Worm (Caenorhabditis elegans) whole organism, young adult: ENCODE results near the gene F48F7.3.
A peak's percentile ranks its signal among the peaks of the same experiment; 100 is the strongest.

Experiments used
- B0035.1 ChIP-seq: sonication (generic microtip); optimal IDR thresholded peaks from 2 replicates; lab custom pipeline; 2016; ENCODE audit warnings: missing genetic modification characterization, mild to moderate bottlenecking, missing compliant biosample characterization, missing genotype, missing genetic modification reagents
- B0336.3 ChIP-seq: fragments of 200-800 bp; sonication (Bioruptor generic); IDR thresholded peaks from 2 replicates; pipeline ENCODE4 v1.3.6; 2022; ENCODE audit warnings: missing genetic modification characterization, missing compliant biosample characterization
- C17E4.6 ChIP-seq: fragments of 200-800 bp; sonication (Bioruptor generic); IDR thresholded peaks from 2 replicates; pipeline ENCODE4 v1.3.6; 2022; ENCODE audit warnings: missing genetic modification reagents, missing genetic modification characterization, missing compliant biosample characterization
- D2030.7 ChIP-seq: fragments of 200-800 bp; sonication (Bioruptor generic); IDR thresholded peaks from 2 replicates; pipeline ENCODE4 v1.3.6; 2022; ENCODE audit warnings: missing genetic modification reagents, missing genetic modification characterization, missing compliant biosample characterization
- F33H1.4 ChIP-seq: fragments of 200-800 bp; sonication (Bioruptor generic); IDR thresholded peaks from 2 replicates; pipeline ENCODE4 v1.3.6; 2022; ENCODE audit warnings: missing genetic modification reagents, missing genetic modification characterization, missing compliant biosample characterization
- F39B2.1 ChIP-seq: fragments of 200-800 bp; sonication (Bioruptor generic); IDR thresholded peaks from 2 replicates; pipeline ENCODE4 v1.3.6; 2022; ENCODE audit warnings: missing genetic modification reagents, missing genetic modification characterization, missing compliant biosample characterization
- K12H6.12 ChIP-seq: fragments of 200-800 bp; sonication (Bioruptor generic); optimal IDR thresholded peaks from 2 replicates; lab custom pipeline; 2018; ENCODE audit warnings: mild to moderate bottlenecking, missing genetic modification characterization, missing compliant biosample characterization
- T26A5.8 ChIP-seq: sonication (generic microtip); optimal IDR thresholded peaks from 2 replicates; lab custom pipeline; 2016; ENCODE audit warnings: missing genetic modification characterization, missing compliant biosample characterization
- Y67H2A.10 ChIP-seq: fragments of 200-800 bp; sonication (Bioruptor generic); conservative IDR thresholded peaks from 2 replicates; pipeline ENCODE4 v1.3.6; 2022; ENCODE audit warnings: missing genetic modification reagents, missing genetic modification characterization, missing compliant biosample characterization
- aptf-2 ChIP-seq: fragments of 200-800 bp; sonication (Bioruptor generic); conservative IDR thresholded peaks from 2 replicates; pipeline ENCODE4 v1.3.6; 2022; ENCODE audit warnings: missing genetic modification reagents, missing genetic modification characterization, missing compliant biosample characterization
- atf-7 ChIP-seq: sonication (generic microtip); optimal IDR thresholded peaks from 2 replicates; lab custom pipeline; 2017; ENCODE audit warnings: mild to moderate bottlenecking, missing genetic modification characterization, missing compliant biosample characterization
- attf-5 ChIP-seq: fragments of 200-800 bp; sonication (Bioruptor generic); optimal IDR thresholded peaks from 2 replicates; lab custom pipeline; 2018; ENCODE audit warnings: mild to moderate bottlenecking, missing genetic modification characterization, missing compliant biosample characterization
- cebp-1 ChIP-seq, 2 experiments: fragments of 200-800 bp in 1 of 2; sonication (Bioruptor generic) in 1 of 2; sonication (generic microtip) in 1 of 2; IDR thresholded peaks in 1 of 2; optimal IDR thresholded peaks in 1 of 2; 2 replicates each; pipeline versions ENCODE4 v1.3.6 to Lab custom; 2017 to 2022; ENCODE audit warnings: missing compliant biosample characterization in 2 of 2, missing genetic modification characterization in 2 of 2, mild to moderate bottlenecking in 1 of 2, missing genetic modification reagents in 1 of 2, moderate library complexity in 1 of 2
- ceh-40 ChIP-seq: fragments of 200-800 bp; sonication (Bioruptor generic); IDR thresholded peaks from 2 replicates; pipeline ENCODE4 v1.3.6; 2022; ENCODE audit warnings: missing genetic modification characterization, missing compliant biosample characterization
- dpff-1 ChIP-seq: sonication (generic microtip); optimal IDR thresholded peaks from 2 replicates; lab custom pipeline; 2017; ENCODE audit warnings: mild to moderate bottlenecking, missing genetic modification characterization, missing compliant biosample characterization
- efl-1 ChIP-seq: fragments of 150-350 bp; optimal IDR thresholded peaks from 2 replicates; lab custom pipeline; 2014; ENCODE audit warnings: missing biosample characterization, missing genetic modification reagents, missing genetic modification characterization
- egrh-3 ChIP-seq: fragments of 200-800 bp; sonication (Bioruptor generic); IDR thresholded peaks from 2 replicates; pipeline ENCODE4 v1.3.6; 2022; ENCODE audit warnings: missing genetic modification reagents, missing genetic modification characterization, missing compliant biosample characterization
- fkh-3 ChIP-seq: sonication (generic microtip); optimal IDR thresholded peaks from 2 replicates; lab custom pipeline; 2016; ENCODE audit warnings: mild to moderate bottlenecking, missing genetic modification characterization, missing compliant biosample characterization
- hmg-1.2 ChIP-seq: fragments of 200-800 bp; sonication (Bioruptor generic); IDR thresholded peaks from 2 replicates; pipeline ENCODE4 v1.3.6; 2022; ENCODE audit warnings: missing genetic modification reagents, missing genetic modification characterization, missing compliant biosample characterization
- lin-40 ChIP-seq: sonication (generic microtip); optimal IDR thresholded peaks from 2 replicates; lab custom pipeline; 2016; ENCODE audit warnings: missing genetic modification characterization, mild to moderate bottlenecking, missing compliant biosample characterization, missing genotype, missing genetic modification reagents
- lin-54 ChIP-seq: fragments of 200-800 bp; sonication (Bioruptor generic); optimal IDR thresholded peaks from 2 replicates; lab custom pipeline; 2018; ENCODE audit warnings: mild to moderate bottlenecking, missing genetic modification characterization, missing compliant biosample characterization
- lir-1 ChIP-seq: fragments of 200-800 bp; sonication (Bioruptor generic); conservative IDR thresholded peaks from 2 replicates; pipeline ENCODE4 v1.3.6; 2022; ENCODE audit warnings: missing genetic modification reagents, missing genetic modification characterization, missing compliant biosample characterization
- madf-6 ChIP-seq: fragments of 200-800 bp; sonication (Bioruptor generic); IDR thresholded peaks from 2 replicates; pipeline ENCODE4 v1.3.6; 2022; ENCODE audit warnings: missing genetic modification reagents, missing genetic modification characterization, missing compliant biosample characterization
- madf-8 ChIP-seq: fragments of 200-800 bp; sonication (Bioruptor generic); conservative IDR thresholded peaks from 2 replicates; pipeline ENCODE4 v1.3.6; 2022; ENCODE audit warnings: missing genetic modification reagents, missing genetic modification characterization, missing compliant biosample characterization
- mcd-1 ChIP-seq: fragments of 200-800 bp; sonication (Bioruptor generic); IDR thresholded peaks from 2 replicates; pipeline ENCODE4 v1.3.6; 2022; ENCODE audit warnings: missing genetic modification reagents, missing genetic modification characterization, missing compliant biosample characterization
- mel-28 ChIP-seq: sonication (generic microtip); optimal IDR thresholded peaks from 2 replicates; lab custom pipeline; 2016; ENCODE audit warnings: borderline replicate concordance, mild to moderate bottlenecking, missing genetic modification characterization, missing compliant biosample characterization
- nfyb-1 ChIP-seq: fragments of 200-800 bp; sonication (Bioruptor generic); IDR thresholded peaks from 2 replicates; pipeline ENCODE4 v1.3.6; 2022; ENCODE audit warnings: missing genetic modification reagents, missing genetic modification characterization, missing compliant biosample characterization
- nhr-120 ChIP-seq: fragments of 200-800 bp; sonication (Bioruptor generic); IDR thresholded peaks from 2 replicates; pipeline ENCODE4 v1.3.6; 2022; ENCODE audit warnings: missing genetic modification characterization, missing compliant biosample characterization
- nhr-80 ChIP-seq: sonication (generic microtip); optimal IDR thresholded peaks from 2 replicates; lab custom pipeline; 2016; ENCODE audit warnings: missing genetic modification characterization, missing compliant biosample characterization
- pbrm-1 ChIP-seq: fragments of 200-800 bp; sonication (Bioruptor generic); IDR thresholded peaks from 2 replicates; pipeline ENCODE4 v1.3.6; 2022; ENCODE audit warnings: missing genetic modification reagents, missing genetic modification characterization, missing compliant biosample characterization
- rec-8 ChIP-seq, 2 experiments: sonication (generic microtip); optimal IDR thresholded peaks; 2 replicates each; lab custom pipeline; 2016; ENCODE audit warnings: mild to moderate bottlenecking in 2 of 2, missing genetic modification characterization in 2 of 2, missing genetic modification reagents in 2 of 2, missing genotype in 2 of 2, missing biosample characterization in 1 of 2, missing compliant biosample characterization in 1 of 2, moderate library complexity in 1 of 2
- repo-1 ChIP-seq: sonication (generic microtip); optimal IDR thresholded peaks from 2 replicates; lab custom pipeline; 2017; ENCODE audit warnings: mild to moderate bottlenecking, missing genetic modification characterization, missing compliant biosample characterization
- sdz-38 ChIP-seq: sonication (generic microtip); optimal IDR thresholded peaks from 2 replicates; lab custom pipeline; 2016; ENCODE audit warnings: missing genotype, missing genetic modification characterization, missing compliant biosample characterization
- snpc-1.1 ChIP-seq: sonication (generic microtip); optimal IDR thresholded peaks from 2 replicates; lab custom pipeline; 2017; ENCODE audit warnings: missing genetic modification characterization, mild to moderate bottlenecking, missing compliant biosample characterization, antibody characterized with exemption, moderate library complexity, missing genotype, missing genetic modification reagents; ENCODE audit not compliant: insufficient read depth
- snpc-1.3 ChIP-seq: sonication (generic microtip); optimal IDR thresholded peaks from 2 replicates; lab custom pipeline; 2017; ENCODE audit warnings: missing genetic modification characterization, mild to moderate bottlenecking, missing compliant biosample characterization, antibody characterized with exemption, moderate library complexity, missing genotype, missing genetic modification reagents; ENCODE audit not compliant: insufficient read depth
- snpc-4 ChIP-seq, 5 experiments: fragments of 150-350 bp in 1 of 5; sonication (generic microtip) in 4 of 5; optimal IDR thresholded peaks; 2 replicates each; lab custom pipeline; 2014 to 2018; ENCODE audit warnings: missing genetic modification characterization in 5 of 5, missing biosample characterization in 3 of 5, antibody characterized with exemption in 2 of 5, mild to moderate bottlenecking in 2 of 5, missing compliant biosample characterization in 2 of 5, missing genotype in 2 of 5, moderate library complexity in 2 of 5, missing genetic modification reagents in 1 of 5
- zfh-2 ChIP-seq: fragments of 200-800 bp; sonication (Bioruptor generic); conservative IDR thresholded peaks from 2 replicates; pipeline ENCODE4 v1.3.6; 2022; ENCODE audit warnings: missing genetic modification reagents, missing genetic modification characterization, missing compliant biosample characterization

Gene F48F7.3

DNA sequence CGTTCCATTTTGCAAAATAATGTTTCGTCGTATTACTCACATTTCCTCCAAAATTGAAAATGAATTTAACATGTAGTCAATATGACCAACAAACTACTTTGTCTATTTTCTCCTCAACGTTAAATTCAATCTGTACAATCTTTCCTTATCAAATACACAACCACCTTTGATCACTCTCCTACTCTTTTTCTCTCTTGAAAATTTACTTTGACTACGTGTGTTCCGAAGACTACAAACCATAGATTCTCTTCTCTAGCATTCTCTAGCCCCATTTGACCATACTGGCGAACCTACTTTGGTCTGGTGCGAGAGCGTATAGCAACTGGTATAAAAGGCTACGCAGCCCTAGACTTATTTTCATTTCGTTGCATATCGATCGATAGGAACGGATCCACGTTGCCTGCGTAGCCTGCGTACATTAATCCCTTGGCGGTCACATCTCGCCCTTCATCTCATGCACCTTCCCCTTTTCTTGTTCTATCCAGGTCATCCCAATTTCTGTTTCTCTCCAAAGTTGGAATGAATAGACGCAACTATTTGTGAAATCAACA, 37.0 kb downstream of the F48F7.3 start:
- TF ChIP-seq lin-40: peak; percentile 9
- peak; percentile 78 for TF ChIP-seq nhr-80 (tag; lab: Kevin White, UChicago)
- TF ChIP-seq repo-1 (tag; lab: Kevin White, UChicago): no peak

DNA sequence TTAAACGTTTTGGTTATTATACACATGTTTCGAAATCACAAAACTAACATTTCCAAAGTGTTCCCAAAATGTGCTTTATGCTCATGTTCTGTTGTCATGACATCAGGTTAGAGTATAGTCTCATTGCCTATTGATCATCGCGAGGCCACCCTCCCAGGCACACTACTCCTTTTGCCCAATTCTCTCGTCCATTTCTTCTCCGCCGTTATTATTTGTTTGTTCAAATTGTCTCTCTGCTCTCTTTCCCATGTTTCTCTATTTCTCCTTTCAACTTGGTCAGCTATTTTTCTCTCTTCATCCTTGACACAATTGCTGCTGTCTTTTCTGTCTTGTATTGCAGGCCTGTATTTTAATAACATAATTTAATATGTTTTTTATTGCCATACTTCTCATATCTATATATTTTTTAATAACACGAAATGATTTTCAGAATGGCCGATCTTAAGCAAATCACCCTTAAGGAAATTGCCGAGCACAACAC, 38.2 kb downstream of the F48F7.3 start, which contains the start of gene cytb-5.1:
TSS of gene cytb-5.1 (plus strand) at position 431 of the 481 bp plus-strand sequence.
- TF ChIP-seq lin-54 (GFP tag; lab: Kevin White, UChicago): peak; percentile 14
- TF ChIP-seq cebp-1 (GFP tag; IDR thresholded peaks at IDR 0.05; lab: Robert Waterston, UW): peak; percentile 20; the same call in 1 of the 2 replicates
- TF ChIP-seq cebp-1 (tag; optimal IDR thresholded peaks at IDR 0.05; lab: Kevin White, UChicago): peak; percentile 74
- TF ChIP-seq lin-40: peak; percentile 10
- 0 out of 2 replicates have a peak, but pooled peaks have one; percentile 18 for TF ChIP-seq pbrm-1 (GFP tag; lab: Robert Waterston, UW)
- 0 out of 2 replicates have a peak, but pooled peaks have one; percentile 52 for TF ChIP-seq nfyb-1 (GFP tag; lab: Robert Waterston, UW)
- TF ChIP-seq fkh-3 (tag; lab: Kevin White, UChicago): no peak
- TF ChIP-seq repo-1 (tag; lab: Kevin White, UChicago): no peak
- peak; percentile 63 for TF ChIP-seq nhr-80 (tag; lab: Kevin White, UChicago)
- no peak for TF ChIP-seq snpc-4 (GFP tag; optimal IDR thresholded peaks at IDR 0.05; lab: Kevin White, UChicago)
- peak in 1 of 4 experiments; percentile 16 for TF ChIP-seq snpc-4 (tag; optimal IDR thresholded peaks at IDR 0.05; lab: Kevin White, UChicago)
- no peak for TF ChIP-seq mel-28 (tag; lab: Kevin White, UChicago)
- no peak for TF ChIP-seq T26A5.8 (tag; lab: Kevin White, UChicago)
- no peak for TF ChIP-seq B0035.1 (tag; lab: Kevin White, UChicago)
- no peak for TF ChIP-seq Y67H2A.10 (GFP tag; lab: Robert Waterston, UW)
- TF ChIP-seq attf-5 (GFP tag; lab: Kevin White, UChicago): peak; percentile 10
- TF ChIP-seq mcd-1 (GFP tag; lab: Robert Waterston, UW): 0 out of 2 replicates have a peak, but pooled peaks have one; percentile 33

DNA sequence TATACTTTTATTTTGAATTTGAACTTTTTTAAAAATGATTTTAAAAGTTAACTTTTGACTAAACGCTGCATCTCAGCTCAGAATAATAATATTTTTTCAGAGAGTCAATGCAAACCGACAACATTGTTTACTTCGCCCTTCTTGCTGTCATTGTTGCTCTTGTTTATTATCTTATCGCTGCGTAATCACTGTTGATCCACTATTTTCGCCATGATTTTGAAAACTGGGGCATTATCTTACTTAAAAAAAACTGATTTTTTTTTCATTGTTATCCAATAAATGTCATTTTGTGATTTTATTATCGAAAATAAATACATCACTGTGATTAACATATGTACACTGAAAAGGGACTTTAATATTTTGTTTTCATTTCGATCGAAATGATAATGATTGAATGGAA, 39.4 kb downstream of the F48F7.3 start:
- TF ChIP-seq hmg-1.2 (no peak), lir-1 (GFP tag; lab: Robert Waterston, UW) (no peak), F39B2.1 (GFP tag; lab: Robert Waterston, UW) (no peak), aptf-2 (GFP tag; lab: Robert Waterston, UW) (no peak), sdz-38 (no peak)

DNA sequence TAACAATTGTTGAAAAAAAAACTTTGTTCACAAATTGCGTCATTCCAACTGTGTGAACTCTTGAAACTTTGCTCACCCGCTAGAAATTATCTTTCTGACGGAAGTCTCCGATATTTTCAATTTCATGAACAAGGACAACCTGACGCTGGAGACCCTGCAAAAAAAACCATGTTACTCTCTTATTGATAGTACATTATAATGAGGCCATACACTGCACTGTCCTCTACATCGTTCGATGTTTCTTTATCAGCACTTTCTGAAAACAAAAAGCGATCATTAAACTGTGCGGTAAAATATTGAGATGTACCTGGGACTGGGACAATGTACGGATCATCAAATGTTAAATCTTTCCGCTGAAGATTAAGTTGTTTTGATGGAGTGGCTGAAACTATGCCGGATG, 40.2 kb downstream of the F48F7.3 start:
- TF ChIP-seq ceh-40 (GFP tag; lab: Robert Waterston, UW): no peak
- no peak for TF ChIP-seq dpff-1 (tag; lab: Kevin White, UChicago)
- TF ChIP-seq efl-1 (GFP tag; lab: Kevin White, UChicago): no peak
- peak; percentile 31; the same call in 1 of the 2 replicates for TF ChIP-seq B0336.3 (GFP tag; lab: Robert Waterston, UW)
- TF ChIP-seq atf-7 (tag; lab: Kevin White, UChicago): peak; percentile 27
- no peak for TF ChIP-seq madf-8
- TF ChIP-seq nhr-80 (tag; lab: Kevin White, UChicago): peak; percentile 85
- TF ChIP-seq snpc-1.1 (tag; lab: Kevin White, UChicago): no peak

DNA sequence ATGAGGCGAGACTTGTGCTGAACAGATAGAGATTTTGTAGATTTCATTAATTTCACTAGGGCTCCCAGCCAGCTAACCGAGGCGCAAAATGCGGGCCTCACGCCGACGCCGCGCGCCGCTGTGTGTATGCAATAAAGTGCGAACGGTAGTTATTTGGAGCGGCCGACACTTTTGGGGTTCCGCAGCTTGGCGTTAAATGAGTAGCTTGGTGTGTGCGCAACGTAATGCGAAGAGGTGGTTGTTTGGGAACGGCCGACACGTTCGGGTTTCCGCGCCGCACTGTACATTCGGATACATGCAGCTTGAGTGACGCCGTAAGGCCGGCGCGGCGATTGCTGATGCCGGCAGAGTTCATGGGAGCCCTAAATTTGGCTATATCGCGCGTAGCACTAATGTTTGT, 44.8 kb downstream of the F48F7.3 start:
- TF ChIP-seq attf-5 (GFP tag; lab: Kevin White, UChicago) (no peak), zfh-2 (peak; percentile 68), egrh-3 (GFP tag; lab: Robert Waterston, UW) (no peak), snpc-1.3 (tag; lab: Kevin White, UChicago) (no peak), nfyb-1 (GFP tag; lab: Robert Waterston, UW) (no peak), F33H1.4 (GFP tag; lab: Robert Waterston, UW) (0 out of 2 replicates have a peak, but pooled peaks have one; percentile 8), snpc-4 (GFP tag; optimal IDR thresholded peaks at IDR 0.05; lab: Kevin White, UChicago) (no peak), snpc-4 (tag; optimal IDR thresholded peaks at IDR 0.05; lab: Kevin White, UChicago) (peak in 2 of 4 experiments; percentile 67 to 86), cebp-1 (GFP tag; IDR thresholded peaks at IDR 0.05; lab: Robert Waterston, UW) (no peak), cebp-1 (tag; optimal IDR thresholded peaks at IDR 0.05; lab: Kevin White, UChicago) (no peak), C17E4.6 (GFP tag; lab: Robert Waterston, UW) (no peak), K12H6.12 (tag; lab: Kevin White, UChicago) (no peak), nhr-120 (GFP tag; lab: Robert Waterston, UW) (no peak), madf-6 (GFP tag; lab: Robert Waterston, UW) (no peak), D2030.7 (GFP tag; lab: Robert Waterston, UW) (no peak), snpc-1.1 (tag; lab: Kevin White, UChicago) (peak; percentile 11), rec-8 (tag; optimal IDR thresholded peaks at IDR 0.05; lab: Kevin White, UChicago) (no peak)
